Worm (Caenorhabditis elegans): Measurements from ENCODE around the gene R02F11.11.

ce11 chrV:4770408-4770947 is 21.2 kb upstream of the R02F11.11 start, which contains the start of gene elt-7:
- TF ChIP-seq nhr-237 (tag; optimal IDR thresholded peaks at IDR 0.05) = no peak
- no peak for TF ChIP-seq mbf-1 (tag; optimal IDR thresholded peaks at IDR 0.05)
- TF ChIP-seq nhr-25 (tag; optimal IDR thresholded peaks at IDR 0.05) = no peak
- no peak for TF ChIP-seq skn-1 (tag; optimal IDR thresholded peaks at IDR 0.05)
- TF ChIP-seq ceh-82 (tag; optimal IDR thresholded peaks at IDR 0.05) = no peak
